Fruit fly (Drosophila melanogaster) whole organism, pupa: Measurements from ENCODE around the gene prd.

Source experiments
- CG17806 ChIP-seq: fragments of 200-800 bp; sonication (Bioruptor generic); optimal IDR thresholded peaks from 2 replicates; lab custom pipeline; 2018; ENCODE audit warnings: missing biosample characterization, mild to moderate bottlenecking, missing genetic modification characterization, moderate library complexity
- CG32121 ChIP-seq: fragments of 200-800 bp; sonication (Bioruptor generic); IDR thresholded peaks from 2 replicates; pipeline ENCODE4 v1.3.6; 2022; ENCODE audit warnings: missing biosample characterization, missing genetic modification characterization
- CG4496 ChIP-seq: fragments of 200-800 bp; sonication (Bioruptor generic); IDR thresholded peaks from 3 replicates; pipeline ENCODE4 v1.3.6; 2022; ENCODE audit warnings: missing biosample characterization, missing genetic modification characterization
- CG8159 ChIP-seq: fragments of 200-800 bp; sonication (Bioruptor generic); optimal IDR thresholded peaks from 3 replicates; lab custom pipeline; 2018; ENCODE audit warnings: missing biosample characterization, mild to moderate bottlenecking, missing genetic modification characterization, moderate library complexity
- Snoo ChIP-seq: fragments of 200-800 bp; sonication (Bioruptor generic); optimal IDR thresholded peaks from 3 replicates; lab custom pipeline; 2017; ENCODE audit warnings: missing biosample characterization, mild to moderate bottlenecking, missing genetic modification characterization, inconsistent platforms

DNA sequence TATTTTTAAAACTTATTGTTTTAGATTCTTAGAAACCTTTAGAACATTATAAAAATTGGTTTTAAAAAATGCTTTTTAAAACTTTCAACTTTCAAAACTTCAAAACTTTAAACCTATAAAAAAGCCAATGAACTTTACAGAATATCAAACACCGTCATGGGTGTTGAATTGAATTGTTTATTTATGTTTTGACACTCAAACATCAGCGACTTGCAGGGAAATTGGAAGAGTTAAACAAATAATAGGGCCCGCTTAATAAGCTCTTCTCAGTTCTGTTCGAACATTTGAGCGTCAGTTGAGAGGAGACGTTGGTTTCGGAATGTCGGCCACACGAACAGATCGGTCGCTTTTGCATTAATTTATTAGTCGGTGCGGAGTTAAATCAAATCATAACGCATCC is 36.5 kb downstream of the prd start, which contains the start of gene PLCXD:
- TF ChIP-seq CG32121 (GFP tag; lab: Robert Waterston, UW) (no peak), Snoo (tag; lab: Kevin White, UChicago) (no peak), CG4496 (GFP tag; lab: Robert Waterston, UW) (no peak), CG17806 (tag; lab: Kevin White, UChicago) (no peak), CG8159 (tag; lab: Kevin White, UChicago) (no peak)
